Fruit fly (Drosophila melanogaster) whole organism: ENCODE data around the gene CG14341.

Experiments used
- CG8478 ChIP-seq: fragments of >200 bp; optimal IDR thresholded peaks from 2 replicates; lab custom pipeline; 2018; ENCODE audit warnings: inconsistent platforms
- Dll ChIP-seq: fragments of >200 bp; optimal IDR thresholded peaks from 2 replicates; lab custom pipeline; 2017
- EcR ChIP-seq, 2 experiments: fragments of >200 bp; optimal IDR thresholded peaks; 2 replicates each; lab custom pipeline; 2017; ENCODE audit warnings: missing biosample characterization in 2 of 2, missing genetic modification characterization in 2 of 2, missing genetic modification reagents in 2 of 2
- pan ChIP-seq: fragments of >200 bp; optimal IDR thresholded peaks from 2 replicates; lab custom pipeline; 2017
- psq ChIP-seq: fragments of >200 bp; optimal IDR thresholded peaks from 2 replicates; lab custom pipeline; 2017
- usp ChIP-seq: fragments of >200 bp; optimal IDR thresholded peaks from 2 replicates; lab custom pipeline; 2017; ENCODE audit warnings: missing biosample characterization, missing genetic modification characterization, mixed read lengths

CG14341 gene

dm6 chr2L:1126527-1126926, 39.8 kb upstream of the CG14341 start:
- TF ChIP-seq pan (lab: Kevin White, UChicago) (no peak), usp (GFP tag; lab: Kevin White, UChicago) (no peak), CG8478 (lab: Kevin White, UChicago) (no peak)

dm6 chr2L:1127434-1128089, 38.7 kb upstream of the CG14341 start:
- TF ChIP-seq pan (lab: Kevin White, UChicago): no peak
- TF ChIP-seq Dll (lab: Kevin White, UChicago): no peak
- TF ChIP-seq psq (lab: Kevin White, UChicago): no peak
- TF ChIP-seq usp (GFP tag; lab: Kevin White, UChicago): no peak
- no peak for TF ChIP-seq EcR (GFP tag; optimal IDR thresholded peaks at IDR 0.05; lab: Kevin White, UChicago)
- TF ChIP-seq CG8478 (lab: Kevin White, UChicago): no peak

dm6 chr2L:1128344-1128931, 37.9 kb upstream of the CG14341 start:
- no peak for TF ChIP-seq pan (lab: Kevin White, UChicago)
- no peak for TF ChIP-seq Dll (lab: Kevin White, UChicago)
- no peak for TF ChIP-seq CG8478 (lab: Kevin White, UChicago)
- no peak for TF ChIP-seq psq (lab: Kevin White, UChicago)
- TF ChIP-seq usp (GFP tag; lab: Kevin White, UChicago): no peak
- TF ChIP-seq EcR (GFP tag; optimal IDR thresholded peaks at IDR 0.05; lab: Kevin White, UChicago): no peak

dm6 chr2L:1128932-1129887, 37.1 kb upstream of the CG14341 start, which contains the start of the genes Pino and TBC1D23:
Gene Pino (minus strand): TSS chr2L:1128953.
Gene TBC1D23 (plus strand): TSS chr2L:1129316.
- no peak for TF ChIP-seq CG8478 (lab: Kevin White, UChicago)
- TF ChIP-seq pan (lab: Kevin White, UChicago): no peak
- no peak for TF ChIP-seq Dll (lab: Kevin White, UChicago)
- TF ChIP-seq usp (GFP tag; lab: Kevin White, UChicago): no peak
- TF ChIP-seq psq (lab: Kevin White, UChicago): no peak

dm6 chr2L:1134011-1134743, 32.1 kb upstream of the CG14341 start, which contains the start of the genes Iris and CG4577:
Gene Iris (minus strand): TSS chr2L:1134098.
Gene CG4577 (plus strand): TSS chr2L:1134693.
- TF ChIP-seq EcR (GFP tag; optimal IDR thresholded peaks at IDR 0.05; lab: Kevin White, UChicago) (no peak), CG8478 (lab: Kevin White, UChicago) (no peak), usp (GFP tag; lab: Kevin White, UChicago) (no peak), Dll (lab: Kevin White, UChicago) (no peak), pan (lab: Kevin White, UChicago) (no peak), psq (lab: Kevin White, UChicago) (no peak)

- TF ChIP-seq CG8478 (lab: Kevin White, UChicago) (no peak), usp (GFP tag; lab: Kevin White, UChicago) (no peak), psq (lab: Kevin White, UChicago) (no peak), Dll (lab: Kevin White, UChicago) (no peak), EcR (GFP tag; optimal IDR thresholded peaks at IDR 0.05; lab: Kevin White, UChicago) (no peak), pan (lab: Kevin White, UChicago) (no peak)
Observed at dm6 chr2L:1135495-1135894, 30.8 kb upstream of the CG14341 start.

- TF ChIP-seq Dll (lab: Kevin White, UChicago) (no peak), CG8478 (lab: Kevin White, UChicago) (no peak), usp (GFP tag; lab: Kevin White, UChicago) (no peak), EcR (GFP tag; optimal IDR thresholded peaks at IDR 0.05; lab: Kevin White, UChicago) (no peak)
Observed at dm6 chr2L:1136993-1137392, 29.3 kb upstream of the CG14341 start.

dm6 chr2L:1142730-1143281, 23.5 kb upstream of the CG14341 start, which contains the start of gene MFS3:
Gene MFS3 (plus strand): TSS chr2L:1143201.
- TF ChIP-seq Dll (lab: Kevin White, UChicago) (peak; percentile 18), pan (lab: Kevin White, UChicago) (no peak)

- TF ChIP-seq EcR (GFP tag; optimal IDR thresholded peaks at IDR 0.05; lab: Kevin White, UChicago): no peak
- no peak for TF ChIP-seq usp (GFP tag; lab: Kevin White, UChicago)
- no peak for TF ChIP-seq Dll (lab: Kevin White, UChicago)
- no peak for TF ChIP-seq CG8478 (lab: Kevin White, UChicago)
- no peak for TF ChIP-seq pan (lab: Kevin White, UChicago)
- no peak for TF ChIP-seq psq (lab: Kevin White, UChicago)
Observed at dm6 chr2L:1143286-1143685, 23.0 kb upstream of the CG14341 start.
